Fruit fly (Drosophila melanogaster) whole organism, embryonic: ENCODE measurements around the gene CG31928.

Experiments
- Atf6 ChIP-seq: fragments of 200-800 bp; sonication (Bioruptor generic); IDR thresholded peaks from 2 replicates; pipeline ENCODE4 v1.3.6; 2022; ENCODE audit warnings: missing biosample characterization, missing genetic modification characterization
- Awh ChIP-seq: fragments of 200-800 bp; sonication (Bioruptor generic); IDR thresholded peaks from 2 replicates; pipeline ENCODE4, ENCODE4 v1.3.6; 2022; ENCODE audit warnings: missing biosample characterization, missing genetic modification characterization
- B-H2 ChIP-seq: fragments of 200-800 bp; sonication (Bioruptor generic); optimal IDR thresholded peaks from 2 replicates; lab custom pipeline; 2018; ENCODE audit warnings: missing biosample characterization, mild to moderate bottlenecking, missing genetic modification characterization
- CG10462 ChIP-seq: fragments of 200-800 bp; sonication (Bioruptor generic); optimal IDR thresholded peaks from 2 replicates; lab custom pipeline; 2016; ENCODE audit warnings: missing biosample characterization, missing genetic modification characterization
- CG14667 ChIP-seq: fragments of 200-800 bp; sonication (Bioruptor generic); IDR thresholded peaks from 2 replicates; pipeline ENCODE4 v1.3.6; 2022; ENCODE audit warnings: missing biosample characterization, missing genetic modification characterization
- CG17361 ChIP-seq: fragments of 200-800 bp; sonication (Bioruptor generic); IDR thresholded peaks from 3 replicates; pipeline ENCODE4 v1.3.6; 2022; ENCODE audit warnings: missing biosample characterization, missing genetic modification characterization
- CG17385 ChIP-seq: fragments of 200-800 bp; sonication (Bioruptor generic); optimal IDR thresholded peaks from 3 replicates; lab custom pipeline; 2018; ENCODE audit warnings: missing biosample characterization, mild to moderate bottlenecking, missing genetic modification characterization
- CG18262 ChIP-seq: fragments of 200-800 bp; optimal IDR thresholded peaks from 3 replicates; lab custom pipeline; 2019; ENCODE audit warnings: missing biosample characterization, mild to moderate bottlenecking, missing genetic modification characterization, moderate library complexity
- CG2129 ChIP-seq: fragments of 200-800 bp; sonication (Bioruptor generic); IDR thresholded peaks from 2 replicates; pipeline ENCODE4 v1.3.6; 2022; ENCODE audit warnings: missing biosample characterization, missing genetic modification characterization; ENCODE audit not compliant: partially characterized antibody
- CG2875 ChIP-seq: fragments of 200-800 bp; sonication (Bioruptor generic); optimal IDR thresholded peaks from 2 replicates; lab custom pipeline; 2017; ENCODE audit warnings: missing biosample characterization, mild to moderate bottlenecking, missing genetic modification characterization, missing genetic modification reagents
- CG3407 ChIP-seq: fragments of 200-800 bp; sonication (Bioruptor generic); optimal IDR thresholded peaks from 2 replicates; lab custom pipeline; 2018; ENCODE audit warnings: missing biosample characterization, mild to moderate bottlenecking, missing genetic modification characterization
- CG4730 ChIP-seq: fragments of 200-800 bp; sonication (Bioruptor generic); IDR thresholded peaks from 2 replicates; pipeline ENCODE4 v1.3.6; 2022; ENCODE audit warnings: missing biosample characterization, missing genetic modification characterization
- CG6791 ChIP-seq: fragments of 200-800 bp; sonication (Bioruptor generic); IDR thresholded peaks from 3 replicates; pipeline ENCODE4 v1.3.6; 2022; ENCODE audit warnings: missing biosample characterization, missing genetic modification characterization; ENCODE audit not compliant: partially characterized antibody
- CG7556 ChIP-seq: fragments of 200-800 bp; sonication (Bioruptor generic); optimal IDR thresholded peaks from 2 replicates; lab custom pipeline; 2017; ENCODE audit warnings: missing biosample characterization, mild to moderate bottlenecking, missing genetic modification characterization
- CG7786 ChIP-seq: fragments of 200-800 bp; sonication (Bioruptor generic); optimal IDR thresholded peaks from 2 replicates; lab custom pipeline; 2016; ENCODE audit warnings: missing biosample characterization, missing genetic modification characterization
- CG7928 ChIP-seq: fragments of 200-800 bp; sonication (Bioruptor generic); optimal IDR thresholded peaks from 2 replicates; lab custom pipeline; 2017; ENCODE audit warnings: missing biosample characterization, mild to moderate bottlenecking, missing genetic modification characterization
- CG8089 ChIP-seq: fragments of 200-800 bp; sonication (Bioruptor generic); optimal IDR thresholded peaks from 3 replicates; lab custom pipeline; 2016; ENCODE audit warnings: missing biosample characterization, missing genetic modification characterization
- CG8290 ChIP-seq, 3 experiments: fragments of 200-800 bp; sonication (Bioruptor generic); optimal IDR thresholded peaks; 2 replicates each; lab custom pipeline; 2016 to 2019; ENCODE audit warnings: missing biosample characterization in 3 of 3, missing genetic modification characterization in 3 of 3, mild to moderate bottlenecking in 2 of 3, moderate library complexity in 1 of 3
- CG8765 ChIP-seq: fragments of 200-800 bp; sonication (Bioruptor generic); IDR thresholded peaks from 2 replicates; pipeline ENCODE4 v1.3.6; 2022; ENCODE audit warnings: missing biosample characterization, missing genetic modification characterization
- CG9876 ChIP-seq: fragments of 200-800 bp; sonication (Bioruptor generic); optimal IDR thresholded peaks from 2 replicates; lab custom pipeline; 2016; ENCODE audit warnings: missing biosample characterization, missing genetic modification characterization
- Chrac-16 ChIP-seq: fragments of 200-800 bp; sonication (Bioruptor generic); optimal IDR thresholded peaks from 3 replicates; lab custom pipeline; 2016; ENCODE audit warnings: missing biosample characterization, missing genetic modification characterization
- CkIIα-i1 ChIP-seq: fragments of 200-800 bp; sonication (Bioruptor generic); IDR thresholded peaks from 2 replicates; pipeline ENCODE4 v1.3.6; 2022; ENCODE audit warnings: missing biosample characterization, missing genetic modification characterization
- Deaf1 ChIP-seq: fragments of 200-800 bp; optimal IDR thresholded peaks from 3 replicates; lab custom pipeline; 2019; ENCODE audit warnings: missing biosample characterization, mild to moderate bottlenecking, missing genetic modification characterization, moderate library complexity
- Hsf ChIP-seq: fragments of 200-800 bp; sonication (Bioruptor generic); optimal IDR thresholded peaks from 3 replicates; lab custom pipeline; 2016; ENCODE audit warnings: missing biosample characterization, missing genetic modification characterization
- MBD-R2 ChIP-seq: fragments of 200-800 bp; sonication (Bioruptor generic); IDR thresholded peaks from 2 replicates; pipeline ENCODE4 v1.3.6; 2022; ENCODE audit warnings: missing biosample characterization, missing genetic modification characterization
- Med ChIP-seq: fragments of 200-800 bp; sonication (Bioruptor generic); peaks from one replicate; lab custom pipeline; 2016; ENCODE audit warnings: missing biosample characterization, missing genetic modification characterization, mild to moderate bottlenecking, inconsistent platforms, moderate library complexity
- NC2α ChIP-seq: fragments of 200-800 bp; sonication (Bioruptor generic); optimal IDR thresholded peaks from 2 replicates; lab custom pipeline; 2016; ENCODE audit warnings: missing biosample characterization, missing genetic modification characterization
- PHDP ChIP-seq: fragments of 200-800 bp; sonication (Bioruptor generic); optimal IDR thresholded peaks from 3 replicates; lab custom pipeline; 2018; ENCODE audit warnings: missing biosample characterization, mild to moderate bottlenecking, missing genetic modification characterization, moderate library complexity
- Side ChIP-seq: fragments of 200-800 bp; sonication (Bioruptor generic); optimal IDR thresholded peaks from 2 replicates; lab custom pipeline; 2016; ENCODE audit warnings: missing biosample characterization, missing genetic modification characterization
- ase ChIP-seq: fragments of 200-800 bp; sonication (Bioruptor generic); IDR thresholded peaks from 3 replicates; pipeline ENCODE4 v1.3.6; 2022; ENCODE audit warnings: missing biosample characterization, missing genetic modification characterization
- az2 ChIP-seq: fragments of 200-800 bp; sonication (Bioruptor generic); optimal IDR thresholded peaks from 3 replicates; lab custom pipeline; 2016; ENCODE audit warnings: missing biosample characterization, missing genetic modification characterization
- bab2 ChIP-seq: fragments of 200-800 bp; sonication (Bioruptor generic); optimal IDR thresholded peaks from 2 replicates; lab custom pipeline; 2016; ENCODE audit warnings: missing biosample characterization, missing genetic modification characterization
- btn ChIP-seq: fragments of 200-800 bp; sonication (Bioruptor generic); optimal IDR thresholded peaks from 2 replicates; lab custom pipeline; 2016; ENCODE audit warnings: missing biosample characterization, missing genetic modification characterization
- croc ChIP-seq: fragments of 200-800 bp; sonication (Bioruptor generic); conservative IDR thresholded peaks from 3 replicates; pipeline ENCODE4 v1.3.6; 2022; ENCODE audit warnings: missing biosample characterization, missing genetic modification characterization
- disco-r ChIP-seq: fragments of 200-800 bp; sonication (Bioruptor generic); optimal IDR thresholded peaks from 2 replicates; lab custom pipeline; 2016; ENCODE audit warnings: missing biosample characterization, missing genetic modification characterization
- eve ChIP-seq, 2 experiments: fragments of >200 bp; optimal IDR thresholded peaks; 2 replicates each; lab custom pipeline; 2017; ENCODE audit warnings: missing biosample characterization in 2 of 2, missing genetic modification characterization in 2 of 2
- gsb-n ChIP-seq: fragments of 200-800 bp; sonication (Bioruptor generic); optimal IDR thresholded peaks from 3 replicates; lab custom pipeline; 2018; ENCODE audit warnings: missing biosample characterization, mild to moderate bottlenecking, missing genetic modification characterization
- hb ChIP-seq: fragments of 200-800 bp; sonication (Bioruptor generic); IDR thresholded peaks from 3 replicates; pipeline ENCODE4 v1.3.6; 2022; ENCODE audit warnings: missing biosample characterization, missing genetic modification characterization; ENCODE audit not compliant: partially characterized antibody
- insv ChIP-seq, 2 experiments: fragments of 200-800 bp; sonication (Bioruptor generic); optimal IDR thresholded peaks; 3 replicates each; lab custom pipeline; 2016 to 2018; ENCODE audit warnings: missing biosample characterization in 2 of 2, missing genetic modification characterization in 2 of 2
- lola ChIP-seq, 3 experiments: fragments of >200 bp in 2 of 3; fragments of 200-800 bp in 1 of 3; sonication (Bioruptor generic) in 1 of 3; optimal IDR thresholded peaks; 2 replicates each; lab custom pipeline; 2017 to 2019; ENCODE audit warnings: missing biosample characterization in 3 of 3, missing genetic modification characterization in 3 of 3, mild to moderate bottlenecking in 1 of 3, moderate library complexity in 1 of 3
- phol ChIP-seq: fragments of 200-800 bp; sonication (Bioruptor generic); optimal IDR thresholded peaks from 3 replicates; lab custom pipeline; 2018; ENCODE audit warnings: missing biosample characterization, mild to moderate bottlenecking, missing genetic modification characterization, moderate library complexity
- ranshi ChIP-seq: fragments of 200-800 bp; sonication (Bioruptor generic); IDR thresholded peaks from 2 replicates; pipeline ENCODE4 v1.3.6; 2022; ENCODE audit warnings: missing biosample characterization, missing genetic modification characterization
- row ChIP-seq: fragments of 200-800 bp; sonication (Bioruptor generic); IDR thresholded peaks from 3 replicates; pipeline ENCODE4 v1.3.6; 2022; ENCODE audit warnings: missing biosample characterization, missing genetic modification characterization
- slbo ChIP-seq: fragments of 200-800 bp; sonication (Bioruptor generic); IDR thresholded peaks from 2 replicates; pipeline ENCODE4 v1.3.6; 2022; ENCODE audit warnings: missing biosample characterization, missing genetic modification characterization
- slou ChIP-seq: fragments of 200-800 bp; sonication (Bioruptor generic); optimal IDR thresholded peaks from 3 replicates; lab custom pipeline; 2016; ENCODE audit warnings: missing biosample characterization, missing genetic modification characterization
- sob ChIP-seq: fragments of 200-800 bp; sonication (Bioruptor generic); IDR thresholded peaks from 2 replicates; pipeline ENCODE4 v1.3.6; 2022; ENCODE audit warnings: missing biosample characterization, missing genetic modification characterization
- stc ChIP-seq: fragments of 200-800 bp; sonication (Bioruptor generic); IDR thresholded peaks from 2 replicates; pipeline ENCODE4 v1.3.6; 2022; ENCODE audit warnings: missing biosample characterization, missing genetic modification characterization
- twi ChIP-seq: fragments of 200-800 bp; optimal IDR thresholded peaks from 2 replicates; lab custom pipeline; 2019; ENCODE audit warnings: missing biosample characterization, mild to moderate bottlenecking, missing genetic modification characterization, moderate library complexity
- wek ChIP-seq: fragments of 200-800 bp; sonication (Bioruptor generic); optimal IDR thresholded peaks from 3 replicates; lab custom pipeline; 2018; ENCODE audit warnings: missing biosample characterization, mild to moderate bottlenecking, missing genetic modification characterization, moderate library complexity
- zen ChIP-seq: fragments of 200-800 bp; sonication (Bioruptor generic); optimal IDR thresholded peaks from 3 replicates; lab custom pipeline; 2018; ENCODE audit warnings: missing biosample characterization, mild to moderate bottlenecking, missing genetic modification characterization, moderate library complexity

The CG31928 gene

dm6 chr2L:1462136-1462535 lies 30.0 kb upstream of the CG31928 start (continued):
- TF ChIP-seq CG7556 (peak; percentile 53), phol (tag; lab: Kevin White, UChicago) (peak; percentile 48), CG3407 (GFP tag; lab: Kevin White, UChicago) (peak; percentile 49), CG6791 (peak; percentile 80), ase (GFP tag; lab: Robert Waterston, UW) (no peak), hb (GFP tag; lab: Robert Waterston, UW) (peak; percentile 69; the same call in 2 of the 3 replicates), CG7786 (GFP tag; lab: Kevin White, UChicago) (peak; percentile 19), lola (GFP tag; optimal IDR thresholded peaks at IDR 0.05; lab: Kevin White, UChicago) (peak in 1 of 3 experiments; percentile 76), Atf6 (GFP tag; lab: Robert Waterston, UW) (0 out of 2 replicates have a peak, but pooled peaks have one; percentile 23), gsb-n (tag; lab: Kevin White, UChicago) (peak; percentile 51), row (GFP tag; lab: Robert Waterston, UW) (peak; percentile 88), CG9876 (peak; percentile 7), CG7928 (GFP tag; lab: Kevin White, UChicago) (no peak), CkIIα-i1 (no peak), Side (peak; percentile 11), insv (GFP tag; optimal IDR thresholded peaks at IDR 0.05; lab: Kevin White, UChicago) (no peak), CG17361 (0 out of 3 replicates have a peak, but pooled peaks have one; percentile 42), wek (GFP tag; lab: Kevin White, UChicago) (no peak), CG18262 (tag; lab: Kevin White, UChicago) (peak; percentile 73), CG17385 (GFP tag; lab: Kevin White, UChicago) (peak; percentile 39), CG4730 (GFP tag; lab: Robert Waterston, UW) (peak; percentile 16; the same call in 1 of the 2 replicates), PHDP (tag; lab: Kevin White, UChicago) (peak; percentile 18), CG8290 (GFP tag; optimal IDR thresholded peaks at IDR 0.05; lab: Kevin White, UChicago) (peak; percentile 34), CG8290 (tag; optimal IDR thresholded peaks at IDR 0.05; lab: Kevin White, UChicago) (no peak), B-H2 (GFP tag; lab: Kevin White, UChicago) (no peak), NC2α (peak; percentile 7), Deaf1 (tag; lab: Kevin White, UChicago) (peak; percentile 7), CG2129 (GFP tag; lab: Robert Waterston, UW) (peak; percentile 96), Chrac-16 (GFP tag; lab: Kevin White, UChicago) (peak; percentile 70), slou (GFP tag; lab: Kevin White, UChicago) (no peak), CG10462 (GFP tag; lab: Kevin White, UChicago) (peak; percentile 43), twi (tag; lab: Kevin White, UChicago) (peak; percentile 99), Med (peak; percentile 78), CG14667 (GFP tag; lab: Robert Waterston, UW) (peak; percentile 50; the same call in 1 of the 2 replicates), btn (GFP tag; lab: Kevin White, UChicago) (no peak), az2 (GFP tag; lab: Kevin White, UChicago) (peak; percentile 50), stc (GFP tag; lab: Robert Waterston, UW) (no peak), Awh (peak; percentile 39; the same call in 1 of the 2 replicates), CG2875 (GFP tag; lab: Kevin White, UChicago) (peak; percentile 38), croc (GFP tag; lab: Robert Waterston, UW) (peak; percentile 69), Hsf (GFP tag; lab: Kevin White, UChicago) (peak; percentile 60), MBD-R2 (GFP tag; lab: Robert Waterston, UW) (no peak), sob (peak; percentile 27; the same call in 1 of the 2 replicates), zen (peak; percentile 24), disco-r (GFP tag; lab: Kevin White, UChicago) (no peak), bab2 (GFP tag; lab: Kevin White, UChicago) (peak; percentile 5), slbo (GFP tag; lab: Robert Waterston, UW) (0 out of 2 replicates have a peak, but pooled peaks have one; percentile 5), eve (GFP tag; optimal IDR thresholded peaks at IDR 0.05; lab: Kevin White, UChicago) (peak; percentile 20 to 27), CG8089 (peak; percentile 55), CG8765 (GFP tag; lab: Robert Waterston, UW) (peak; percentile 78), ranshi (GFP tag; lab: Robert Waterston, UW) (peak; percentile 53; the same call in 1 of the 2 replicates)
